Worm (Caenorhabditis elegans): ENCODE data around the gene str-82.

Gene str-82

DNA sequence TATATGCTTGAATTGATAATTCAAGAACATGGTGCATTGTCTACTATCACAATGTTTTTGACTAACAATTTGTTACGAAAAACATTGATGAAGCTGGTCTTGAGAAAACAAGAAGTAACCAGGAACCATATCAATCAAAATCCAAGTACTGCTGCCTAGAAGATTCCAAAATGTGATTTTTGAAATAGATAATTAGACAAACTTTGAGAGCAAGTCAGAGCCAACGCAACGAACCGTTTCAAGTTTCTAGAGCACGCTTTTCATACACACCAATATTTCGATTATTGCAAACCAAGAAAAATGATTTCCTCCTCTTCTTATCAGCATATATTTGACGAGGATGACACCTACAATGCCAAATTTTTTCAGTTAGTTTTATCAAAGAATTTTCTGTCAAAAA lies 42.3 kb downstream of the str-82 start, which contains the start of gene srw-89:
TSS of gene srw-89 (plus strand) at position 301 of the 400 bp plus-strand sequence.
- TF ChIP-seq bed-2 (GFP tag; IDR thresholded peaks at IDR 0.05), result no peak
- TF ChIP-seq let-526 (GFP tag; IDR thresholded peaks at IDR 0.05), result no peak
- TF ChIP-seq ztf-6 (GFP tag; IDR thresholded peaks at IDR 0.05), result no peak
- no peak for TF ChIP-seq Y53G8AR.9 (GFP tag; conservative IDR thresholded peaks at IDR 0.05)
- no peak for TF ChIP-seq xnd-1 (tag; optimal IDR thresholded peaks at IDR 0.05)
- no peak for TF ChIP-seq cebp-1 (GFP tag; IDR thresholded peaks at IDR 0.05)
- no peak for TF ChIP-seq cebp-1 (tag; optimal IDR thresholded peaks at IDR 0.05)
- TF ChIP-seq snpc-3.4 (tag; optimal IDR thresholded peaks at IDR 0.05), result no peak
- no peak for TF ChIP-seq ZK185.1 (tag; optimal IDR thresholded peaks at IDR 0.05; ENCODE audit: poor library complexity, severe bottlenecking)
- TF ChIP-seq F22D6.2 (tag; optimal IDR thresholded peaks at IDR 0.05), result no peak
- no peak for TF ChIP-seq nhr-179 (tag; optimal IDR thresholded peaks at IDR 0.05)
- TF ChIP-seq pha-4 (tag; optimal IDR thresholded peaks at IDR 0.05), result no peak
- TF ChIP-seq gei-17 (GFP tag; optimal IDR thresholded peaks at IDR 0.05), result no peak
- TF ChIP-seq hmg-20 (GFP tag; IDR thresholded peaks at IDR 0.05), result no peak
- no peak for TF ChIP-seq F57C9.4 (tag; optimal IDR thresholded peaks at IDR 0.05)
- TF ChIP-seq snpc-1.1 (tag; optimal IDR thresholded peaks at IDR 0.05; ENCODE audit: insufficient read depth), result no peak
- no peak for TF ChIP-seq tbp1 (GFP tag; optimal IDR thresholded peaks at IDR 0.05)
- TF ChIP-seq C17E4.6 (GFP tag; IDR thresholded peaks at IDR 0.05), result no peak
- no peak for TF ChIP-seq lir-1 (GFP tag; conservative IDR thresholded peaks at IDR 0.05)

DNA sequence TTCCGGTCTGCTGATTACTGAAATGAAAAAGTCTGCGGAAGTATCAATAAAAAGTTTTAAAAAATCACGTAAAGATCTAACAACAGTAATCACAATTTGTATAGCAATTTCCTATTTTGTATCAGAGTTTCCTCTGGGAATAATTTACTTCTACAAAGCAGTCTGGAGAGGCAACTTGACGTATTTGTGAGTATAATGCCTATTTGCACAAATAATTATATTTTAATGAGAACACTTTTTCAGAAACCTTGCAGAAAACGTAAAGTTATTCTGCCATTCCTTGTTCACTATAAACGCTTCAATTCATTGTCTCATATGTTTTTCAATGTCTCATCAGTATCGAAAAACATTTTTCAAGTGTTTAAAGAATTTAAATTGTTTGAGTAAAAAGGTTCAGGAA lies 44.1 kb downstream of the str-82 start:
- TF ChIP-seq hsf-1 (GFP tag; IDR thresholded peaks at IDR 0.05), result no peak
- no peak for TF ChIP-seq nfya-1 (tag; optimal IDR thresholded peaks at IDR 0.05; ENCODE audit: borderline replicate concordance, insufficient read depth)

DNA sequence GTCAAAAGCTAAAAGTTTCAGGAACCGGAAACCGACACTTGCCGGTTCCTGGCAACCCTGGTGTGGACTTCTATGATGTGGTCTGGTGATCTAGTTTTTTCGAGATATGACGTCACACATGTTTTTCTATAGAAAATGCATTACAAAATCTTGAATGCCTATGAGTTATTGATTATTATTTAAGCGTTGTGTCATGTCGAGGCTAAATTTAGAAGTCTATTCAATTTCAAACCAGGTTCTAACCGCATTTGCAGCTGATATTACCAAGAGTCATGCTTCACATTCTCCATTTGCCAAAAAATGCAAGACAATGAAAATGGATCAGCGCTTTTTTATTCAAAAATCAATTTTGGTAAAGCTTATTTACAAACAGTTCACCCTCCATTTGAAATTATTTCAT lies 44.7 kb downstream of the str-82 start, which contains the start of gene K09D9.3:
TSS of gene K09D9.3 (plus strand) at position 301 of the 400 bp plus-strand sequence.
- TF ChIP-seq lsl-1 (GFP tag; optimal IDR thresholded peaks at IDR 0.05), result no peak
- TF ChIP-seq mxl-1 (tag; optimal IDR thresholded peaks at IDR 0.05), result no peak
- no peak for TF ChIP-seq F10E7.11 (tag; optimal IDR thresholded peaks at IDR 0.05)
- no peak for TF ChIP-seq gei-17 (GFP tag; optimal IDR thresholded peaks at IDR 0.05)
- no peak for TF ChIP-seq repo-1 (tag; optimal IDR thresholded peaks at IDR 0.05)
- no peak for TF ChIP-seq B0019.2 (GFP tag; conservative IDR thresholded peaks at IDR 0.05)
- no peak for TF ChIP-seq lin-40 (tag; optimal IDR thresholded peaks at IDR 0.05)
- TF ChIP-seq T07F8.4 (tag; optimal IDR thresholded peaks at IDR 0.05), result no peak
- no peak for TF ChIP-seq die-1 (tag; optimal IDR thresholded peaks at IDR 0.05)
- TF ChIP-seq hlh-12 (tag; optimal IDR thresholded peaks at IDR 0.05), result no peak
- TF ChIP-seq aptf-3 (GFP tag; IDR thresholded peaks at IDR 0.05), result no peak
- TF ChIP-seq bed-1 (GFP tag; IDR thresholded peaks at IDR 0.05), result no peak
- no peak for TF ChIP-seq akir-1 (GFP tag; optimal IDR thresholded peaks at IDR 0.05)
- TF ChIP-seq egl-18 (GFP tag; IDR thresholded peaks at IDR 0.05), result no peak
- no peak for TF ChIP-seq F55B11.4 (tag; optimal IDR thresholded peaks at IDR 0.05; ENCODE audit: borderline replicate concordance, insufficient read depth)
- no peak for TF ChIP-seq snpc-4 (GFP tag; optimal IDR thresholded peaks at IDR 0.05)
- TF ChIP-seq snpc-4 (tag; optimal IDR thresholded peaks at IDR 0.05), result no peak
- TF ChIP-seq nhr-27 (tag; optimal IDR thresholded peaks at IDR 0.05), result no peak

Measured in whole organism, young adult.